Fruit fly (Drosophila melanogaster) whole organism, prepupa: Measurements from ENCODE around the gene RpL35A.
A peak's percentile ranks its signal among the peaks of the same experiment; 100 is the strongest.

Experiments
- CG10631 ChIP-seq: fragments of 200-800 bp; sonication (Bioruptor generic); optimal IDR thresholded peaks from 2 replicates; lab custom pipeline; 2016; ENCODE audit warnings: missing biosample characterization, missing genetic modification characterization
- CG10669 ChIP-seq: fragments of 200-800 bp; sonication (Bioruptor generic); optimal IDR thresholded peaks from 3 replicates; lab custom pipeline; 2018; ENCODE audit warnings: missing biosample characterization, mild to moderate bottlenecking, missing genetic modification characterization, moderate library complexity
- CG11902 ChIP-seq: fragments of 200-800 bp; sonication (Bioruptor generic); optimal IDR thresholded peaks from 3 replicates; lab custom pipeline; 2016; ENCODE audit warnings: missing biosample characterization, missing genetic modification characterization
- CG15336 ChIP-seq: fragments of 200-800 bp; sonication (Bioruptor generic); IDR thresholded peaks from 2 replicates; pipeline ENCODE4 v1.3.6; 2022; ENCODE audit warnings: missing biosample characterization, missing genetic modification characterization
- CG1621 ChIP-seq: fragments of 200-800 bp; sonication (Bioruptor generic); optimal IDR thresholded peaks from 3 replicates; lab custom pipeline; 2018; ENCODE audit warnings: missing biosample characterization, mild to moderate bottlenecking, missing genetic modification characterization
- CG3032 ChIP-seq: fragments of 200-800 bp; optimal IDR thresholded peaks from 2 replicates; lab custom pipeline; 2019; ENCODE audit warnings: missing biosample characterization, mild to moderate bottlenecking, missing genetic modification characterization, moderate library complexity
- CG31627 ChIP-seq: fragments of 200-800 bp; sonication (Bioruptor generic); optimal IDR thresholded peaks from 3 replicates; lab custom pipeline; 2016; ENCODE audit warnings: missing biosample characterization, missing genetic modification characterization
- CG34406 ChIP-seq: fragments of 200-800 bp; sonication (Bioruptor generic); optimal IDR thresholded peaks from 3 replicates; lab custom pipeline; 2016; ENCODE audit warnings: missing biosample characterization, missing genetic modification characterization
- CG4318 ChIP-seq: fragments of 200-800 bp; sonication (Bioruptor generic); optimal IDR thresholded peaks from 3 replicates; lab custom pipeline; 2017; ENCODE audit warnings: missing biosample characterization, mild to moderate bottlenecking, missing genetic modification characterization
- CG6163 ChIP-seq: fragments of 200-800 bp; sonication (Bioruptor generic); IDR thresholded peaks from 3 replicates; pipeline ENCODE4 v1.3.6; 2022; ENCODE audit warnings: missing biosample characterization, missing genetic modification characterization
- CG6276 ChIP-seq: fragments of 200-800 bp; sonication (Bioruptor generic); optimal IDR thresholded peaks from 2 replicates; lab custom pipeline; 2017; ENCODE audit warnings: missing biosample characterization, mild to moderate bottlenecking, missing genetic modification characterization
- CG6808 ChIP-seq: fragments of 200-800 bp; sonication (Bioruptor generic); optimal IDR thresholded peaks from 3 replicates; lab custom pipeline; 2017; ENCODE audit warnings: missing biosample characterization, missing genetic modification characterization, mild to moderate bottlenecking, moderate library complexity, missing genetic modification reagents
- CG6854 ChIP-seq: fragments of 200-800 bp; sonication (Bioruptor generic); optimal IDR thresholded peaks from 2 replicates; lab custom pipeline; 2017; ENCODE audit warnings: missing biosample characterization, mild to moderate bottlenecking, missing genetic modification characterization
- CG8119 ChIP-seq: fragments of 200-800 bp; sonication (Bioruptor generic); IDR thresholded peaks from 3 replicates; pipeline ENCODE4 v1.3.6; 2022; ENCODE audit warnings: missing biosample characterization, missing genetic modification characterization
- CG8319 ChIP-seq: fragments of 200-800 bp; sonication (Bioruptor generic); optimal IDR thresholded peaks from 3 replicates; lab custom pipeline; 2016; ENCODE audit warnings: missing biosample characterization, missing genetic modification characterization
- CG8632 ChIP-seq: fragments of 200-800 bp; sonication (Bioruptor generic); optimal IDR thresholded peaks from 3 replicates; lab custom pipeline; 2016; ENCODE audit warnings: missing biosample characterization, missing genetic modification characterization
- CG9139 ChIP-seq: fragments of 200-800 bp; sonication (Bioruptor generic); optimal IDR thresholded peaks from 3 replicates; lab custom pipeline; 2017; ENCODE audit warnings: missing biosample characterization, mild to moderate bottlenecking, missing genetic modification characterization
- Eip75B ChIP-seq: fragments of 200-800 bp; sonication (Bioruptor generic); optimal IDR thresholded peaks from 3 replicates; lab custom pipeline; 2016; ENCODE audit warnings: missing biosample characterization, missing genetic modification characterization
- Eip78C ChIP-seq: fragments of 200-800 bp; sonication (Bioruptor generic); peaks from one replicate; lab custom pipeline; 2016; ENCODE audit warnings: missing biosample characterization, missing genetic modification characterization
- Eip93F ChIP-seq: fragments of 200-800 bp; sonication (Bioruptor generic); optimal IDR thresholded peaks from 2 replicates; lab custom pipeline; 2016; ENCODE audit warnings: missing biosample characterization, mild to moderate bottlenecking, missing genetic modification characterization
- Ets96B ChIP-seq: fragments of 200-800 bp; optimal IDR thresholded peaks from 2 replicates; lab custom pipeline; 2019; ENCODE audit warnings: missing biosample characterization, mild to moderate bottlenecking, missing genetic modification characterization, moderate library complexity
- Gug ChIP-seq: fragments of 200-800 bp; sonication (Bioruptor generic); IDR thresholded peaks from 2 replicates; pipeline ENCODE4 v1.3.6; 2022; ENCODE audit warnings: missing biosample characterization, missing genetic modification characterization
- Hr39 ChIP-seq: fragments of 200-800 bp; sonication (Bioruptor generic); optimal IDR thresholded peaks from 2 replicates; lab custom pipeline; 2016; ENCODE audit warnings: missing biosample characterization, missing genetic modification characterization
- Hr4 ChIP-seq: fragments of 200-800 bp; sonication (Bioruptor generic); optimal IDR thresholded peaks from 3 replicates; lab custom pipeline; 2016; ENCODE audit warnings: missing biosample characterization, missing genetic modification characterization
- Lpt ChIP-seq: fragments of 200-800 bp; sonication (Bioruptor generic); optimal IDR thresholded peaks from 3 replicates; lab custom pipeline; 2016; ENCODE audit warnings: missing biosample characterization, missing genetic modification characterization
- Met ChIP-seq: fragments of 200-800 bp; sonication (Bioruptor generic); optimal IDR thresholded peaks from 3 replicates; lab custom pipeline; 2016; ENCODE audit warnings: missing biosample characterization, missing genetic modification characterization
- OdsH ChIP-seq: fragments of 200-800 bp; sonication (Bioruptor generic); optimal IDR thresholded peaks from 3 replicates; lab custom pipeline; 2016; ENCODE audit warnings: missing biosample characterization, missing genetic modification characterization
- Smox ChIP-seq: fragments of 200-800 bp; sonication (Bioruptor generic); optimal IDR thresholded peaks from 3 replicates; lab custom pipeline; 2016; ENCODE audit warnings: missing biosample characterization, missing genetic modification characterization
- Sox102F ChIP-seq: fragments of 200-800 bp; sonication (Bioruptor generic); optimal IDR thresholded peaks from 2 replicates; lab custom pipeline; 2016; ENCODE audit warnings: missing biosample characterization, mild to moderate bottlenecking, missing genetic modification characterization
- Sox14 ChIP-seq: fragments of 200-800 bp; sonication (Bioruptor generic); optimal IDR thresholded peaks from 3 replicates; lab custom pipeline; 2016; ENCODE audit warnings: missing biosample characterization, missing genetic modification characterization
- Sox15 ChIP-seq: fragments of 200-800 bp; sonication (Bioruptor generic); optimal IDR thresholded peaks from 3 replicates; lab custom pipeline; 2016; ENCODE audit warnings: missing biosample characterization, missing genetic modification characterization
- acj6 ChIP-seq: fragments of 200-800 bp; sonication (Bioruptor generic); optimal IDR thresholded peaks from 3 replicates; lab custom pipeline; 2016; ENCODE audit warnings: missing biosample characterization, missing genetic modification characterization
- cyc ChIP-seq: fragments of 200-800 bp; sonication (Bioruptor generic); optimal IDR thresholded peaks from 3 replicates; lab custom pipeline; 2016; ENCODE audit warnings: missing biosample characterization, missing genetic modification characterization
- dsx ChIP-seq: fragments of 200-800 bp; optimal IDR thresholded peaks from 3 replicates; lab custom pipeline; 2019; ENCODE audit warnings: missing biosample characterization, mild to moderate bottlenecking, missing genetic modification characterization, moderate library complexity; ENCODE audit not compliant: poor library complexity, severe bottlenecking
- eg ChIP-seq: fragments of 200-800 bp; sonication (Bioruptor generic); IDR thresholded peaks from 3 replicates; pipeline ENCODE4 v1.3.6; 2022; ENCODE audit warnings: missing biosample characterization, missing genetic modification characterization
- esn ChIP-seq: fragments of 200-800 bp; sonication (Bioruptor generic); optimal IDR thresholded peaks from 2 replicates; lab custom pipeline; 2016; ENCODE audit warnings: missing biosample characterization, mild to moderate bottlenecking, missing genetic modification characterization, moderate library complexity
- fd59A ChIP-seq: fragments of 200-800 bp; sonication (Bioruptor generic); optimal IDR thresholded peaks from 2 replicates; lab custom pipeline; 2017; ENCODE audit warnings: missing biosample characterization, mild to moderate bottlenecking, missing genetic modification characterization, missing genetic modification reagents
- fd85E ChIP-seq: fragments of 200-800 bp; sonication (Bioruptor generic); optimal IDR thresholded peaks from 3 replicates; lab custom pipeline; 2016; ENCODE audit warnings: missing biosample characterization, missing genetic modification characterization
- fkh ChIP-seq: fragments of 200-800 bp; sonication (Bioruptor generic); optimal IDR thresholded peaks from 3 replicates; lab custom pipeline; 2017; ENCODE audit warnings: missing biosample characterization, mild to moderate bottlenecking, missing genetic modification characterization, moderate library complexity
- lz ChIP-seq: fragments of 200-800 bp; sonication (Bioruptor generic); optimal IDR thresholded peaks from 3 replicates; lab custom pipeline; 2016; ENCODE audit warnings: missing biosample characterization, missing genetic modification characterization
- net ChIP-seq: fragments of 200-800 bp; sonication (Bioruptor generic); optimal IDR thresholded peaks from 3 replicates; lab custom pipeline; 2016; ENCODE audit warnings: missing biosample characterization, missing genetic modification characterization
- pdm3 ChIP-seq: fragments of 200-800 bp; sonication (Bioruptor generic); optimal IDR thresholded peaks from 3 replicates; lab custom pipeline; 2016; ENCODE audit warnings: missing biosample characterization, missing genetic modification characterization
- salr ChIP-seq, 2 experiments: fragments of 200-800 bp; sonication (Bioruptor generic); optimal IDR thresholded peaks; 3 replicates each; lab custom pipeline; 2016 to 2018; ENCODE audit warnings: missing biosample characterization in 2 of 2, missing genetic modification characterization in 2 of 2, mild to moderate bottlenecking in 1 of 2
- svp ChIP-seq: fragments of 200-800 bp; sonication (Bioruptor generic); peaks from one replicate; lab custom pipeline; 2016; ENCODE audit warnings: missing biosample characterization, missing genetic modification characterization
- topi ChIP-seq: fragments of 200-800 bp; sonication (Bioruptor generic); optimal IDR thresholded peaks from 3 replicates; lab custom pipeline; 2016; ENCODE audit warnings: missing biosample characterization, missing genetic modification characterization
- vri ChIP-seq: fragments of 200-800 bp; sonication (Bioruptor generic); optimal IDR thresholded peaks from 3 replicates; lab custom pipeline; 2016; ENCODE audit warnings: missing biosample characterization, mild to moderate bottlenecking, missing genetic modification characterization

The RpL35A gene

DNA sequence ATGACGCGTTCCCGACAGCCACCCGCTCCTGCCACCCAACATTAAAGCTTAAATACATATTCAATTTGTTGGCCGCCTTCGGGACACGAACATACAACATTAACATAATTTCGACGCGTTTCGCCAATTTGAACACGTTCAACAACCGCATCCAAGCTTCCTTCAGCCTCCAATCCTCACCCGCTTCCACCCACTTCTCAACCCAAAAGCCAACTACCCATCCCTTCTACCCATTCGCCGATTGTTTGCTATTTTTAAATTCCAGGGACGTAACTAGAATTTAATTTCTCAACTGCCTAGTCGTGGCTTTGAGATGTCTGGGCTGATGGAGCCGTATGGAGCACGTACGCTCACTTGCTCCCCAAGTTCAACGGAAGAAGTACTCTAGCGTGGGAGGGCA lies 37.1 kb downstream of the RpL35A start:
- TF ChIP-seq CG6163 (GFP tag; lab: Robert Waterston, UW) (no peak), pdm3 (GFP tag; lab: Kevin White, UChicago) (no peak), Sox14 (GFP tag; lab: Kevin White, UChicago) (no peak), CG4318 (GFP tag; lab: Kevin White, UChicago) (no peak), salr (GFP tag; optimal IDR thresholded peaks at IDR 0.05; lab: Kevin White, UChicago) (no peak), Eip78C (GFP tag; lab: Kevin White, UChicago) (no peak), CG6808 (GFP tag; lab: Kevin White, UChicago) (no peak), CG31627 (GFP tag; lab: Kevin White, UChicago) (no peak), CG1621 (tag; lab: Kevin White, UChicago) (no peak), Hr4 (GFP tag; lab: Kevin White, UChicago) (no peak), CG6276 (GFP tag; lab: Kevin White, UChicago) (no peak), lz (GFP tag; lab: Kevin White, UChicago) (no peak), CG8319 (no peak), dsx (GFP tag; lab: Kevin White, UChicago) (no peak), fkh (no peak), svp (GFP tag; lab: Kevin White, UChicago) (no peak), cyc (GFP tag; lab: Kevin White, UChicago) (no peak), esn (no peak), acj6 (GFP tag; lab: Kevin White, UChicago) (no peak)

DNA sequence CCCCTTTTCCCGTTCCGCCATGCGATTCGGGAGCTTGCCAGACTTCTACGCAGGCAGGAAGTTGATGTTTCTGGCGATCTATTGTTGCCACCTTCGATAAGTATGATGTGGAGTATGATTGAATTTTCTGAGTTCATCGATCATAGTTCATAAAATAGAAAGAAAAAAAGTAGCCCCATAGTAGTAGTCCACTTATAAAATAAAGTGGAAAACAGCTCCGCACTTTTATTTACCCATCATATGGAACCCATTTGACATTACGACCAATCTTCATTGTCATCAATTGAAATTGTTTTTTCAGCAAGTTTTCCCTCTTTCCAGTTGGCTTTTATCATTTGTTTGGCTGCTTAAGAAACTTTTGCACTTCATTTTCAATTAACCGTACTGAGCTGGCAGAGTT lies 39.7 kb downstream of the RpL35A start, which contains the start of gene CG12147:
Gene CG12147 (minus strand): TSS at position 101 of the 400 bp plus-strand sequence.
- TF ChIP-seq Smox, result no peak
- TF ChIP-seq net (GFP tag; lab: Kevin White, UChicago), result no peak
- no peak for TF ChIP-seq fd59A
- TF ChIP-seq vri (GFP tag; lab: Kevin White, UChicago), result no peak
- no peak for TF ChIP-seq CG8632 (GFP tag; lab: Kevin White, UChicago)
- no peak for TF ChIP-seq Hr4 (GFP tag; lab: Kevin White, UChicago)
- no peak for TF ChIP-seq CG8119 (GFP tag; lab: Robert Waterston, UW)

DNA sequence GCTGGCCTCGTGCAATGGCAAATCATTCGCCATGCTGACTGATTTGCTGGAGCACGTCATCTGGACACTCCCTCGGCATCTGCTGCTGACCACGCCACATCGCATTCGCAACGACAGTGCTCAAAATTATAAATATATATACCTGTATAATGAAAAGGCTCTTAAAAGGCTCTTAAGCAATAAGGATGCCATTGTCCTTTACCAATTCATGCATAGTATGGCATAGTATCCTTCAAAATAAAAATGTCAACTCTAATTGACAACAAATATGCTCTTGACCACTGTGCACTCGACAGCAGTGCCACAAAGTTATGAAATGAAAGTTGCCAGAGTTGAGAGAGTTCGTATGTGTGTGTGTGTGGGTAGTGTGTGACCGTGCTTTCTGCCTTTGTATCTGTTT lies 44.8 kb downstream of the RpL35A start:
- peak; percentile 62 for TF ChIP-seq Hr4 (GFP tag; lab: Kevin White, UChicago)
- TF ChIP-seq CG1621 (tag; lab: Kevin White, UChicago), result no peak
- peak; percentile 56 for TF ChIP-seq topi (GFP tag; lab: Kevin White, UChicago)
- TF ChIP-seq CG15336, result peak; percentile 48
- TF ChIP-seq vri (GFP tag; lab: Kevin White, UChicago), result no peak
- no peak for TF ChIP-seq CG6854 (GFP tag; lab: Kevin White, UChicago)
- TF ChIP-seq cyc (GFP tag; lab: Kevin White, UChicago), result no peak
- no peak for TF ChIP-seq CG8632 (GFP tag; lab: Kevin White, UChicago)
- TF ChIP-seq eg (GFP tag; lab: Robert Waterston, UW), result peak; percentile 56; the same call in 1 of the 3 replicates
- TF ChIP-seq CG3032 (tag; lab: Kevin White, UChicago), result no peak
- TF ChIP-seq Lpt (GFP tag; lab: Kevin White, UChicago), result no peak
- no peak for TF ChIP-seq fd85E
- no peak for TF ChIP-seq Sox15
- peak; percentile 15 for TF ChIP-seq dsx (GFP tag; lab: Kevin White, UChicago)
- TF ChIP-seq CG10669, result no peak
- no peak for TF ChIP-seq Ets96B (tag; lab: Kevin White, UChicago)
- TF ChIP-seq Sox14 (GFP tag; lab: Kevin White, UChicago), result no peak
- TF ChIP-seq Hr39 (GFP tag; lab: Kevin White, UChicago), result no peak
- peak; percentile 31 for TF ChIP-seq CG6276 (GFP tag; lab: Kevin White, UChicago)
- no peak for TF ChIP-seq OdsH (GFP tag; lab: Kevin White, UChicago)
- TF ChIP-seq Sox102F (GFP tag; lab: Kevin White, UChicago), result peak; percentile 20
- TF ChIP-seq CG10631, result no peak
- no peak for TF ChIP-seq CG9139 (GFP tag; lab: Kevin White, UChicago)
- peak; percentile 10 for TF ChIP-seq Met
- no peak for TF ChIP-seq Gug
- TF ChIP-seq Smox, result peak; percentile 16
- no peak for TF ChIP-seq Eip75B (GFP tag; lab: Kevin White, UChicago)
- no peak for TF ChIP-seq Eip93F (GFP tag; lab: Kevin White, UChicago)
- TF ChIP-seq acj6 (GFP tag; lab: Kevin White, UChicago), result peak; percentile 29
- TF ChIP-seq fd59A, result no peak
- no peak for TF ChIP-seq CG11902
- peak; percentile 51; the same call in 1 of the 3 replicates for TF ChIP-seq CG8119 (GFP tag; lab: Robert Waterston, UW)
- no peak for TF ChIP-seq salr (GFP tag; optimal IDR thresholded peaks at IDR 0.05; lab: Kevin White, UChicago)
- TF ChIP-seq esn, result no peak
- TF ChIP-seq CG34406 (GFP tag; lab: Kevin White, UChicago), result peak; percentile 8
- TF ChIP-seq CG6163 (GFP tag; lab: Robert Waterston, UW), result no peak; the same call in 2 of the 3 replicates
